Fruit fly (Drosophila melanogaster): ENCODE data around the gene g.

- TF ChIP-seq Dll (optimal IDR thresholded peaks at IDR 0.05) (no peak), usp (GFP tag; optimal IDR thresholded peaks at IDR 0.05) (no peak), psq (optimal IDR thresholded peaks at IDR 0.05) (no peak), pan (optimal IDR thresholded peaks at IDR 0.05) (no peak), CG8478 (optimal IDR thresholded peaks at IDR 0.05) (no peak), EcR (GFP tag; optimal IDR thresholded peaks at IDR 0.05) (no peak)
Measured at dm6 chrX:13783534-13783949, 47.5 kb upstream of the g start, which contains the start of gene inaE.
